Fruit fly (Drosophila melanogaster) whole organism, embryonic: Measurements from ENCODE around the gene Gyc89Da.

Experiments
- Antp ChIP-seq: fragments of 200-800 bp; sonication (Bioruptor generic); optimal IDR thresholded peaks from 3 replicates; lab custom pipeline; 2016; ENCODE audit warnings: missing biosample characterization, missing genetic modification characterization
- BEAF-32 ChIP-seq: fragments of 200-800 bp; sonication (Bioruptor generic); optimal IDR thresholded peaks from 3 replicates; lab custom pipeline; 2017; ENCODE audit warnings: missing biosample characterization, missing genetic modification characterization, mild to moderate bottlenecking, moderate library complexity, missing genetic modification reagents
- CG10565 ChIP-seq: fragments of 200-800 bp; sonication (Bioruptor generic); optimal IDR thresholded peaks from 3 replicates; lab custom pipeline; 2016; ENCODE audit warnings: missing biosample characterization, mild to moderate bottlenecking, missing genetic modification characterization
- CG12769 ChIP-seq: fragments of 200-800 bp; sonication (Bioruptor generic); optimal IDR thresholded peaks from 2 replicates; lab custom pipeline; 2019; ENCODE audit warnings: missing biosample characterization, mild to moderate bottlenecking, missing genetic modification characterization, moderate library complexity
- CG14860 ChIP-seq: fragments of 200-800 bp; sonication (Bioruptor generic); IDR thresholded peaks from 3 replicates; pipeline ENCODE4 v1.3.6; 2022; ENCODE audit warnings: missing biosample characterization, missing genetic modification characterization; ENCODE audit not compliant: partially characterized antibody
- CG15514 ChIP-seq: fragments of 200-800 bp; sonication (Bioruptor generic); optimal IDR thresholded peaks from 3 replicates; lab custom pipeline; 2017; ENCODE audit warnings: missing biosample characterization, missing genetic modification characterization, mild to moderate bottlenecking, moderate library complexity, missing genetic modification reagents
- CG17802 ChIP-seq: fragments of 200-800 bp; sonication (Bioruptor generic); optimal IDR thresholded peaks from 2 replicates; lab custom pipeline; 2018; ENCODE audit warnings: missing biosample characterization, mild to moderate bottlenecking, missing genetic modification characterization, moderate library complexity
- CG18476 ChIP-seq: fragments of 200-800 bp; sonication (Bioruptor generic); optimal IDR thresholded peaks from 2 replicates; lab custom pipeline; 2016; ENCODE audit warnings: missing biosample characterization, mild to moderate bottlenecking, missing genetic modification characterization
- CG2116 ChIP-seq: fragments of 200-800 bp; sonication (Bioruptor generic); optimal IDR thresholded peaks from 3 replicates; lab custom pipeline; 2018; ENCODE audit warnings: missing biosample characterization, mild to moderate bottlenecking, missing genetic modification characterization
- CG2129 ChIP-seq: fragments of 200-800 bp; sonication (Bioruptor generic); IDR thresholded peaks from 2 replicates; pipeline ENCODE4 v1.3.6; 2022; ENCODE audit warnings: missing biosample characterization, missing genetic modification characterization; ENCODE audit not compliant: partially characterized antibody
- CG2199 ChIP-seq: fragments of 200-800 bp; sonication (Bioruptor generic); IDR thresholded peaks from 3 replicates; pipeline ENCODE4 v1.3.6; 2022; ENCODE audit warnings: missing biosample characterization, missing genetic modification characterization
- CG42726 ChIP-seq: fragments of 200-800 bp; sonication (Bioruptor generic); IDR thresholded peaks from 2 replicates; pipeline ENCODE4 v1.3.6; 2022; ENCODE audit warnings: missing biosample characterization, missing genetic modification characterization; ENCODE audit not compliant: partially characterized antibody
- CG4404 ChIP-seq: fragments of 200-800 bp; sonication (Bioruptor generic); IDR thresholded peaks from 2 replicates; pipeline ENCODE4 v1.3.6; 2022; ENCODE audit warnings: missing biosample characterization, missing genetic modification characterization
- CG4617 ChIP-seq: fragments of 200-800 bp; sonication (Bioruptor generic); optimal IDR thresholded peaks from 3 replicates; lab custom pipeline; 2016; ENCODE audit warnings: missing biosample characterization, missing genetic modification characterization, borderline replicate concordance
- CG7963 ChIP-seq: fragments of 200-800 bp; sonication (Bioruptor generic); IDR thresholded peaks from 3 replicates; pipeline ENCODE4 v1.3.6; 2022; ENCODE audit warnings: missing biosample characterization, missing genetic modification characterization; ENCODE audit not compliant: partially characterized antibody
- CG9932 ChIP-seq: fragments of 200-800 bp; sonication (Bioruptor generic); IDR thresholded peaks from 2 replicates; pipeline ENCODE4 v1.3.6; 2022; ENCODE audit warnings: missing biosample characterization, missing genetic modification characterization
- CrebB ChIP-seq: fragments of 200-800 bp; sonication (Bioruptor generic); optimal IDR thresholded peaks from 3 replicates; lab custom pipeline; 2018; ENCODE audit warnings: missing biosample characterization, mild to moderate bottlenecking, missing genetic modification characterization
- Dip3 ChIP-seq: fragments of 200-800 bp; sonication (Bioruptor generic); optimal IDR thresholded peaks from 3 replicates; lab custom pipeline; 2016; ENCODE audit warnings: missing biosample characterization, missing genetic modification characterization
- Dll ChIP-seq: fragments of 200-800 bp; sonication (Bioruptor generic); IDR thresholded peaks from 4 replicates; pipeline ENCODE4 v1.3.6; 2022; ENCODE audit warnings: missing biosample characterization, missing genetic modification characterization; ENCODE audit not compliant: partially characterized antibody
- E2f1 ChIP-seq: fragments of 200-800 bp; sonication (Bioruptor generic); IDR thresholded peaks from 2 replicates; pipeline ENCODE4 v1.3.6; 2022; ENCODE audit warnings: missing biosample characterization, missing genetic modification characterization
- Hr3 ChIP-seq: fragments of 200-800 bp; sonication (Bioruptor generic); optimal IDR thresholded peaks from 3 replicates; lab custom pipeline; 2016; ENCODE audit warnings: missing biosample characterization, missing genetic modification characterization
- Hr51 ChIP-seq, 2 experiments: fragments of 200-800 bp; sonication (Bioruptor generic); optimal IDR thresholded peaks; 2 replicates in 1 of 2; 3 replicates in 1 of 2; lab custom pipeline; 2016 to 2018; ENCODE audit warnings: missing biosample characterization in 2 of 2, missing genetic modification characterization in 2 of 2, mild to moderate bottlenecking in 1 of 2, moderate library complexity in 1 of 2
- Jarid2 ChIP-seq: fragments of 200-800 bp; sonication (Bioruptor generic); optimal IDR thresholded peaks from 3 replicates; lab custom pipeline; 2017; ENCODE audit warnings: mild to moderate bottlenecking, missing biosample characterization, missing genetic modification reagents, missing genetic modification characterization
- MBD-R2 ChIP-seq: fragments of 200-800 bp; sonication (Bioruptor generic); IDR thresholded peaks from 2 replicates; pipeline ENCODE4 v1.3.6; 2022; ENCODE audit warnings: missing biosample characterization, missing genetic modification characterization
- Med ChIP-seq: fragments of 200-800 bp; sonication (Bioruptor generic); peaks from one replicate; lab custom pipeline; 2016; ENCODE audit warnings: missing biosample characterization, missing genetic modification characterization, mild to moderate bottlenecking, inconsistent platforms, moderate library complexity
- NC2α ChIP-seq: fragments of 200-800 bp; sonication (Bioruptor generic); optimal IDR thresholded peaks from 2 replicates; lab custom pipeline; 2016; ENCODE audit warnings: missing biosample characterization, missing genetic modification characterization
- Nf-YA ChIP-seq: fragments of 200-800 bp; sonication (Bioruptor generic); IDR thresholded peaks from 2 replicates; pipeline ENCODE4 v1.3.6; 2022; ENCODE audit warnings: missing biosample characterization, missing genetic modification characterization
- Opbp ChIP-seq: fragments of 200-800 bp; sonication (Bioruptor generic); IDR thresholded peaks from 3 replicates; pipeline ENCODE4 v1.3.6; 2022; ENCODE audit warnings: missing biosample characterization, missing genetic modification characterization; ENCODE audit not compliant: partially characterized antibody
- Sry-δ ChIP-seq: fragments of 200-800 bp; sonication (Bioruptor generic); optimal IDR thresholded peaks from 2 replicates; lab custom pipeline; 2016; ENCODE audit warnings: missing biosample characterization, missing genetic modification characterization
- amos ChIP-seq: fragments of 200-800 bp; sonication (Bioruptor generic); IDR thresholded peaks from 2 replicates; pipeline ENCODE4 v1.3.6; 2022; ENCODE audit warnings: missing biosample characterization, missing genetic modification characterization; ENCODE audit not compliant: partially characterized antibody
- ato ChIP-seq: fragments of 200-800 bp; sonication (Bioruptor generic); IDR thresholded peaks from 2 replicates; pipeline ENCODE4 v1.3.6; 2022; ENCODE audit warnings: missing biosample characterization, missing genetic modification characterization; ENCODE audit not compliant: partially characterized antibody
- bab2 ChIP-seq: fragments of 200-800 bp; sonication (Bioruptor generic); optimal IDR thresholded peaks from 2 replicates; lab custom pipeline; 2016; ENCODE audit warnings: missing biosample characterization, missing genetic modification characterization
- crc ChIP-seq: fragments of 200-800 bp; sonication (Bioruptor generic); optimal IDR thresholded peaks from 2 replicates; lab custom pipeline; 2016; ENCODE audit warnings: missing biosample characterization, missing genetic modification characterization
- da ChIP-seq: fragments of 200-800 bp; sonication (Bioruptor generic); optimal IDR thresholded peaks from 2 replicates; lab custom pipeline; 2016; ENCODE audit warnings: missing biosample characterization, missing genetic modification characterization
- hb ChIP-seq: fragments of 200-800 bp; sonication (Bioruptor generic); IDR thresholded peaks from 3 replicates; pipeline ENCODE4 v1.3.6; 2022; ENCODE audit warnings: missing biosample characterization, missing genetic modification characterization; ENCODE audit not compliant: partially characterized antibody
- hbn ChIP-seq: fragments of 200-800 bp; sonication (Bioruptor generic); IDR thresholded peaks from 2 replicates; pipeline ENCODE4 v1.3.6; 2022; ENCODE audit warnings: missing biosample characterization, missing genetic modification characterization; ENCODE audit not compliant: partially characterized antibody
- insv ChIP-seq, 2 experiments: fragments of 200-800 bp; sonication (Bioruptor generic); optimal IDR thresholded peaks; 3 replicates each; lab custom pipeline; 2016 to 2018; ENCODE audit warnings: missing biosample characterization in 2 of 2, missing genetic modification characterization in 2 of 2
- inv ChIP-seq: fragments of 200-800 bp; sonication (Bioruptor generic); IDR thresholded peaks from 2 replicates; pipeline ENCODE4 v1.3.6; 2022; ENCODE audit warnings: missing biosample characterization, missing genetic modification characterization; ENCODE audit not compliant: partially characterized antibody
- knrl ChIP-seq: fragments of 200-800 bp; sonication (Bioruptor generic); IDR thresholded peaks from 3 replicates; pipeline ENCODE4 v1.3.6; 2022; ENCODE audit warnings: missing biosample characterization, missing genetic modification characterization; ENCODE audit not compliant: partially characterized antibody
- mld ChIP-seq: fragments of 200-800 bp; sonication (Bioruptor generic); IDR thresholded peaks from 3 replicates; pipeline ENCODE4 v1.3.6; 2022; ENCODE audit warnings: missing biosample characterization, missing genetic modification characterization; ENCODE audit not compliant: partially characterized antibody
- nau ChIP-seq: fragments of 200-800 bp; sonication (Bioruptor generic); optimal IDR thresholded peaks from 3 replicates; lab custom pipeline; 2017; ENCODE audit warnings: missing biosample characterization, mild to moderate bottlenecking, missing genetic modification characterization, missing genetic modification reagents
- pzg ChIP-seq: fragments of 200-800 bp; sonication (Bioruptor generic); optimal IDR thresholded peaks from 3 replicates; lab custom pipeline; 2018; ENCODE audit warnings: missing biosample characterization, mild to moderate bottlenecking, missing genetic modification characterization, moderate library complexity
- scrt ChIP-seq: fragments of 200-800 bp; sonication (Bioruptor generic); optimal IDR thresholded peaks from 2 replicates; lab custom pipeline; 2018; ENCODE audit warnings: missing biosample characterization, mild to moderate bottlenecking, missing genetic modification characterization, moderate library complexity
- slp2 ChIP-seq: fragments of 200-800 bp; sonication (Bioruptor generic); optimal IDR thresholded peaks from 2 replicates; lab custom pipeline; 2016; ENCODE audit warnings: missing biosample characterization, missing genetic modification characterization
- stwl ChIP-seq: fragments of 200-800 bp; sonication (Bioruptor generic); optimal IDR thresholded peaks from 3 replicates; lab custom pipeline; 2018; ENCODE audit warnings: missing biosample characterization, mild to moderate bottlenecking, missing genetic modification characterization, moderate library complexity
- tna ChIP-seq: fragments of 200-800 bp; sonication (Bioruptor generic); IDR thresholded peaks from 2 replicates; pipeline ENCODE4 v1.3.6; 2022; ENCODE audit warnings: missing biosample characterization, missing genetic modification characterization; ENCODE audit not compliant: partially characterized antibody
- trem ChIP-seq: fragments of 200-800 bp; optimal IDR thresholded peaks from 3 replicates; lab custom pipeline; 2019; ENCODE audit warnings: missing biosample characterization, mild to moderate bottlenecking, missing genetic modification characterization, moderate library complexity
- zf30C ChIP-seq: fragments of 200-800 bp; sonication (Bioruptor generic); optimal IDR thresholded peaks from 3 replicates; lab custom pipeline; 2018; ENCODE audit warnings: missing biosample characterization, mild to moderate bottlenecking, missing genetic modification characterization

Gene Gyc89Da

DNA sequence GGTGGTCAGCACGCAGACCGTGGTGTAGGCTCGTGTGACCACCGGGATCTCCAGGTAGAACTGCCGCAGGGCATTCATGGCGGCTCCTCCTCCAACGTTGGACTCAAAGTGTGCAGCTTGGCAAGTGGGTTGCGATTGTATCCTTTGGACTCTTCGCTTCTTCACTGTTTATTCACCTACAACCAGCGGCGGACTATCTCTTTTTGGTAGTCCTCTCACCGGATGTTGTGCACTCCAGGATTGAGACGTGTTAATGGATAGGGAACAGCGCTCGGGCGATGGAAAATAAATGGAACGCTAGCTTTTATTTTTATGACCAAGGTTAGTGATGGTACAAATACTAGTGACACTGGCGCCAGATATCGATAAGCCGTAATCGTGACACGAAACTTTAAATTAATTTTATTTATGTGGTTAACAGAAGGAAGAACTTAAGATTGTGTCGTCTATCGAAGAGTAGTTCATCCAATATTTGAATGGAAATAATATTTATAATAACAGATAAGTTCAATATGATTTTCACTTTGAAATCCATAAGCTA lies 11.5 kb downstream of the Gyc89Da start, which contains the start of gene Der-2 (continued):
- TF ChIP-seq trem (peak; percentile 40), CG18476 (no peak), Dip3 (GFP tag; lab: Kevin White, UChicago) (no peak), inv (GFP tag; lab: Robert Waterston, UW) (peak; percentile 74), nau (GFP tag; lab: Kevin White, UChicago) (no peak), CG2116 (peak; percentile 8), Sry-δ (GFP tag; lab: Kevin White, UChicago) (peak; percentile 89), Hr51 (GFP tag; optimal IDR thresholded peaks at IDR 0.05; lab: Kevin White, UChicago) (no peak), knrl (peak; percentile 87), NC2α (GFP tag; lab: Kevin White, UChicago) (no peak), Opbp (peak; percentile 91), CG4617 (GFP tag; lab: Kevin White, UChicago) (peak; percentile 49), crc (GFP tag; lab: Kevin White, UChicago) (no peak), MBD-R2 (GFP tag; lab: Robert Waterston, UW) (peak; percentile 77), hb (GFP tag; lab: Robert Waterston, UW) (peak; percentile 75; the same call in 2 of the 3 replicates), stwl (tag; lab: Kevin White, UChicago) (peak; percentile 57), da (GFP tag; lab: Kevin White, UChicago) (no peak), tna (peak; percentile 83), CG4404 (GFP tag; lab: Robert Waterston, UW) (no peak), mld (GFP tag; lab: Robert Waterston, UW) (peak; percentile 87), slp2 (GFP tag; lab: Kevin White, UChicago) (no peak), Med (GFP tag; lab: Kevin White, UChicago) (peak; percentile 66), Dll (GFP tag; lab: Robert Waterston, UW) (peak; percentile 94), Hr3 (no peak), BEAF-32 (GFP tag; lab: Kevin White, UChicago) (peak; percentile 77), E2f1 (GFP tag; lab: Robert Waterston, UW) (no peak), CG14860 (GFP tag; lab: Robert Waterston, UW) (peak; percentile 74), CG42726 (peak; percentile 86), amos (GFP tag; lab: Robert Waterston, UW) (peak; percentile 89), CG9932 (GFP tag; lab: Robert Waterston, UW) (0 out of 2 replicates have a peak, but pooled peaks have one; percentile 3), Jarid2 (GFP tag; lab: Kevin White, UChicago) (no peak), CrebB (tag; lab: Kevin White, UChicago) (no peak), CG2129 (GFP tag; lab: Robert Waterston, UW) (peak; percentile 80), insv (GFP tag; optimal IDR thresholded peaks at IDR 0.05; lab: Kevin White, UChicago) (no peak), zf30C (GFP tag; lab: Kevin White, UChicago) (no peak), CG12769 (tag; lab: Kevin White, UChicago) (no peak), ato (GFP tag; lab: Robert Waterston, UW) (peak; percentile 79), CG15514 (GFP tag; lab: Kevin White, UChicago) (peak; percentile 66), scrt (GFP tag; lab: Kevin White, UChicago) (no peak), pzg (GFP tag; lab: Kevin White, UChicago) (peak; percentile 42), CG17802 (tag; lab: Kevin White, UChicago) (no peak), CG10565 (no peak), Nf-YA (GFP tag; lab: Robert Waterston, UW) (no peak), Antp (GFP tag; lab: Kevin White, UChicago) (no peak), CG7963 (GFP tag; lab: Robert Waterston, UW) (peak; percentile 77), CG2199 (GFP tag; lab: Robert Waterston, UW) (no peak), hbn (GFP tag; lab: Robert Waterston, UW) (peak; percentile 90), bab2 (GFP tag; lab: Kevin White, UChicago) (no peak)
